Fruit fly (Drosophila melanogaster) whole organism, wandering third instar larva: Measurements from ENCODE around the gene Ir7c.

Source experiments
- Abd-B ChIP-seq: fragments of >200 bp; optimal IDR thresholded peaks from 2 replicates; lab custom pipeline; 2017; ENCODE audit warnings: missing biosample characterization, missing genetic modification characterization
- CG32264 ChIP-seq: fragments of 200-800 bp; sonication (Bioruptor generic); optimal IDR thresholded peaks from 2 replicates; lab custom pipeline; 2016; ENCODE audit warnings: missing biosample characterization, missing genetic modification characterization
- CG9705 ChIP-seq: fragments of 200-800 bp; sonication (Bioruptor generic); optimal IDR thresholded peaks from 2 replicates; lab custom pipeline; 2018; ENCODE audit warnings: missing biosample characterization, mild to moderate bottlenecking, missing genetic modification characterization
- CrebA ChIP-seq: fragments of 200-800 bp; sonication (Bioruptor generic); optimal IDR thresholded peaks from 2 replicates; lab custom pipeline; 2016; ENCODE audit warnings: missing biosample characterization, mild to moderate bottlenecking, missing genetic modification characterization, borderline replicate concordance
- Dfd ChIP-seq: fragments of >200 bp; optimal IDR thresholded peaks from 2 replicates; lab custom pipeline; 2017; ENCODE audit warnings: missing biosample characterization, missing genetic modification characterization
- Dif ChIP-seq: fragments of 200-275, 200-300 bp; sonication (Bioruptor generic); optimal IDR thresholded peaks from 2 replicates; lab custom pipeline; 2018; ENCODE audit warnings: missing biosample characterization, missing genetic modification characterization; ENCODE audit not compliant: partially characterized antibody
- GATAd ChIP-seq: sonication (Bioruptor generic); optimal IDR thresholded peaks from 2 replicates; lab custom pipeline; 2016; ENCODE audit warnings: missing biosample characterization, missing genetic modification characterization
- HLH106 ChIP-seq: fragments of 200-800 bp; optimal IDR thresholded peaks from 3 replicates; lab custom pipeline; 2019; ENCODE audit warnings: missing biosample characterization, mild to moderate bottlenecking, missing genetic modification characterization, moderate library complexity
- Hnf4 ChIP-seq: fragments of 200-800 bp; sonication (Bioruptor generic); optimal IDR thresholded peaks from 2 replicates; lab custom pipeline; 2016; ENCODE audit warnings: missing biosample characterization, mild to moderate bottlenecking, missing genetic modification characterization
- Hr78 ChIP-seq: fragments of >200 bp; optimal IDR thresholded peaks from 2 replicates; lab custom pipeline; 2017; ENCODE audit warnings: missing biosample characterization, missing genetic modification characterization
- Hr83 ChIP-seq: fragments of 200-300 bp; sonication (Bioruptor generic); optimal IDR thresholded peaks from 2 replicates; lab custom pipeline; 2016; ENCODE audit warnings: missing biosample characterization, mild to moderate bottlenecking, missing genetic modification characterization, moderate library complexity; ENCODE audit not compliant: poor library complexity, severe bottlenecking
- Jra ChIP-seq: sonication (Bioruptor generic); optimal IDR thresholded peaks from 2 replicates; lab custom pipeline; 2016; ENCODE audit warnings: missing biosample characterization, missing genetic modification characterization
- Mio ChIP-seq: sonication (Bioruptor generic); optimal IDR thresholded peaks from 2 replicates; lab custom pipeline; 2016; ENCODE audit warnings: missing biosample characterization, missing genetic modification characterization
- Myc ChIP-seq: fragments of >200 bp; optimal IDR thresholded peaks from 2 replicates; lab custom pipeline; 2017
- N ChIP-seq: fragments of >200 bp; optimal IDR thresholded peaks from 2 replicates; lab custom pipeline; 2018; ENCODE audit warnings: missing biosample characterization, missing external identifiers, missing genetic modification characterization
- OdsH ChIP-seq: fragments of 200-800 bp; sonication (Bioruptor generic); optimal IDR thresholded peaks from 2 replicates; lab custom pipeline; 2016; ENCODE audit warnings: missing biosample characterization, mild to moderate bottlenecking, missing genetic modification characterization
- Rel ChIP-seq, 2 experiments: fragments of 200-800 bp; sonication (Bioruptor generic) in 1 of 2; optimal IDR thresholded peaks; 2 replicates in 1 of 2; 3 replicates in 1 of 2; lab custom pipeline; 2016 to 2019; ENCODE audit warnings: mild to moderate bottlenecking in 2 of 2, missing biosample characterization in 2 of 2, missing genetic modification characterization in 2 of 2, moderate library complexity in 1 of 2
- Sp1 ChIP-seq: fragments of 200-800 bp; sonication (Bioruptor generic); optimal IDR thresholded peaks from 3 replicates; lab custom pipeline; 2019; ENCODE audit warnings: missing biosample characterization, mild to moderate bottlenecking, missing genetic modification characterization, moderate library complexity
- Vsx2 ChIP-seq: fragments of 200-300, 225-300 bp; sonication (Bioruptor generic); optimal IDR thresholded peaks from 2 replicates; lab custom pipeline; 2018; ENCODE audit warnings: missing biosample characterization, missing genetic modification characterization; ENCODE audit not compliant: partially characterized antibody
- br ChIP-seq: fragments of 200-800 bp; sonication (Bioruptor generic); optimal IDR thresholded peaks from 2 replicates; lab custom pipeline; 2016; ENCODE audit warnings: missing biosample characterization, missing genetic modification characterization
- brk ChIP-seq: fragments of 200-800 bp; sonication (Bioruptor generic); optimal IDR thresholded peaks from 2 replicates; lab custom pipeline; 2016; ENCODE audit warnings: missing biosample characterization, mild to moderate bottlenecking, missing genetic modification characterization
- dl ChIP-seq, 2 experiments: fragments of 175-275, 200-275 bp in 1 of 2; fragments of 200-275 bp in 1 of 2; sonication (Bioruptor generic); optimal IDR thresholded peaks; lab custom pipeline; 2018; ENCODE audit warnings: mild to moderate bottlenecking in 2 of 2, missing biosample characterization in 2 of 2, missing genetic modification characterization in 2 of 2, moderate library complexity in 2 of 2; ENCODE audit not compliant: partially characterized antibody in 2 of 2, insufficient read depth in 1 of 2
- dmrt93B ChIP-seq: fragments of 200-800 bp; sonication (Bioruptor generic); optimal IDR thresholded peaks from 2 replicates; lab custom pipeline; 2018; ENCODE audit warnings: missing biosample characterization, mild to moderate bottlenecking, missing genetic modification characterization
- dsf ChIP-seq: sonication (Bioruptor generic); optimal IDR thresholded peaks from 2 replicates; lab custom pipeline; 2016; ENCODE audit warnings: missing biosample characterization, missing genetic modification characterization, borderline replicate concordance
- ey ChIP-seq: fragments of 200-800 bp; sonication (Bioruptor generic); optimal IDR thresholded peaks from 2 replicates; lab custom pipeline; 2016; ENCODE audit warnings: missing biosample characterization, missing genetic modification characterization
- foxo ChIP-seq, 2 experiments: fragments of 200-800 bp; sonication (Bioruptor generic); optimal IDR thresholded peaks; 2 replicates in 1 of 2; 3 replicates in 1 of 2; lab custom pipeline; 2016 to 2017; ENCODE audit warnings: missing biosample characterization in 2 of 2, missing genetic modification characterization in 2 of 2
- fru ChIP-seq: fragments of 200-800 bp; sonication (Bioruptor generic); optimal IDR thresholded peaks from 3 replicates; lab custom pipeline; 2016; ENCODE audit warnings: missing biosample characterization, mild to moderate bottlenecking, missing genetic modification characterization
- h ChIP-seq: fragments of 200-800 bp; sonication (Bioruptor generic); optimal IDR thresholded peaks from 3 replicates; lab custom pipeline; 2016; ENCODE audit warnings: missing biosample characterization, mild to moderate bottlenecking, missing genetic modification characterization
- jim ChIP-seq: fragments of 175-275, 200-325 bp; sonication (Bioruptor generic); optimal IDR thresholded peaks from 2 replicates; lab custom pipeline; 2016; ENCODE audit warnings: missing biosample characterization, mild to moderate bottlenecking, missing genetic modification characterization
- lola ChIP-seq: fragments of >200 bp; optimal IDR thresholded peaks from 2 replicates; lab custom pipeline; 2017; ENCODE audit warnings: missing biosample characterization, missing genetic modification characterization
- pan ChIP-seq: fragments of >200 bp; optimal IDR thresholded peaks from 2 replicates; lab custom pipeline; 2017
- psq ChIP-seq: fragments of 200-800 bp; sonication (Bioruptor generic); optimal IDR thresholded peaks from 3 replicates; lab custom pipeline; 2017; ENCODE audit warnings: missing biosample characterization, mild to moderate bottlenecking, missing genetic modification characterization, moderate library complexity
- rgr ChIP-seq: fragments of 200-800 bp; sonication (Bioruptor generic); optimal IDR thresholded peaks from 3 replicates; lab custom pipeline; 2016; ENCODE audit warnings: missing biosample characterization, mild to moderate bottlenecking, missing genetic modification characterization
- sage ChIP-seq: fragments of 200-800 bp; sonication (Bioruptor generic); optimal IDR thresholded peaks from 2 replicates; lab custom pipeline; 2016; ENCODE audit warnings: missing biosample characterization, mild to moderate bottlenecking, missing genetic modification characterization
- sv ChIP-seq: fragments of 200-800 bp; sonication (Bioruptor generic); optimal IDR thresholded peaks from 3 replicates; lab custom pipeline; 2016; ENCODE audit warnings: missing biosample characterization, missing genetic modification characterization
- tai ChIP-seq: sonication (Bioruptor generic); optimal IDR thresholded peaks from 2 replicates; lab custom pipeline; 2016; ENCODE audit warnings: missing biosample characterization, missing genetic modification characterization
- usp ChIP-seq: fragments of >200 bp; optimal IDR thresholded peaks from 2 replicates; lab custom pipeline; 2017; ENCODE audit warnings: missing biosample characterization, missing genetic modification characterization
- woc ChIP-seq: sonication (Bioruptor generic); optimal IDR thresholded peaks from 2 replicates; lab custom pipeline; 2016; ENCODE audit warnings: missing biosample characterization, mild to moderate bottlenecking, missing genetic modification characterization

Ir7c gene

DNA sequence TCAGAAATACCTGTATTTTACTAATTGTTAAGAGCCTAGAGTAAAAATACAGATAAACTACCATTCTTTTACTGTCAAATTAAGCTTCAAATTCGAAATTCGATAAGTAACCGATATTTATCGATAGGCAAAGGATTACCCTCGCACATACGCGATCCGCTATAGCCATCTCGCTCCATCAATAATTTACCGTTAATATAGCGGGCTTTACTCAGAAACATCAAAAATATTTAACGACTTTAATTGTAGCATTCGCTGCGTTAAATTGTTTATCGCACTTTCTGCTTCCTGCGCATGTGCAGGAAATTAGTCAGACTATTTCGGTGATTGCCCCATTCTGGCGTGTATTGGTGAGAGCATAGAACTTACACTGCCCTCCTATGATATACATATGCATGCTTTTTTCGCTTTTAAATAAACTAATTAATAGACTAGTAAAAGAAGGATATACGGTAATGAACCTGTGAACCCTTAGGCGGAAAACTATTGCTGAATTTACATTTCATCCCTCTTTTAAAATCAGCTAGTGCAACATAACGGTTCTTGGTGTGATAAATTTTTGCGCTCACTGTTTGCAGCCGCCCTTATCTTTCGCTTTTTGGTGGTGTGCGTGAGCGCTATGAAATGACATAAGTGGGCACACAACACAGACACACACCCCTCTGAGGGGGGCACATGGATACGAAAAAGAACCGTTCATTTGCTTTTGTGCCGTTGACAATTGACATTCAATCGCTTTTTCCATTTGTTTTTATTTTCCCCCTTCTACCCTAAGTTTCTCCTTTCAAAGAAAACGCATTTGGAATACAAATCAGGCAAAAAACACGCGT is 34.3 kb downstream of the Ir7c start, which contains the start of the genes dpr14 and spidey:
Gene dpr14 (minus strand): TSS at position 48 of the 830 bp plus-strand sequence.
Gene spidey (plus strand): TSS at position 693 of the 830 bp plus-strand sequence.
- TF ChIP-seq Sp1 (GFP tag; lab: Kevin White, UChicago) (peak; percentile 81), Vsx2 (peak; percentile 65), Hr78 (GFP tag; lab: Kevin White, UChicago) (no peak), pan (lab: Kevin White, UChicago) (no peak), ey (GFP tag; lab: Kevin White, UChicago) (peak; percentile 83), usp (no peak), lola (GFP tag; lab: Kevin White, UChicago) (no peak), OdsH (GFP tag; lab: Kevin White, UChicago) (peak; percentile 71), CG32264 (peak; percentile 39), Myc (no peak), Jra (GFP tag; lab: Kevin White, UChicago) (peak; percentile 39), jim (no peak), GATAd (GFP tag; lab: Kevin White, UChicago) (no peak), HLH106 (tag; lab: Kevin White, UChicago) (peak; percentile 83), sage (no peak), brk (GFP tag; lab: Kevin White, UChicago) (no peak), dsf (no peak), h (GFP tag; lab: Kevin White, UChicago) (peak; percentile 85), CG9705 (peak; percentile 65), Dif (GFP tag; lab: Kevin White, UChicago) (peak; percentile 36), Hr83 (GFP tag; lab: Kevin White, UChicago) (no peak), rgr (peak; percentile 79), N (GFP tag; lab: Kevin White, UChicago) (no peak), Mio (GFP tag; lab: Kevin White, UChicago) (peak; percentile 22), CrebA (GFP tag; lab: Kevin White, UChicago) (no peak), sv (peak; percentile 80), tai (GFP tag; lab: Kevin White, UChicago) (no peak), Dfd (no peak), psq (GFP tag; lab: Kevin White, UChicago) (peak; percentile 64), fru (GFP tag; lab: Kevin White, UChicago) (peak; percentile 86), dmrt93B (GFP tag; lab: Kevin White, UChicago) (peak; percentile 62), Abd-B (GFP tag; lab: Kevin White, UChicago) (no peak), Hnf4 (GFP tag; lab: Kevin White, UChicago) (peak; percentile 70), dl (GFP tag; optimal IDR thresholded peaks at IDR 0.05; lab: Kevin White, UChicago; ENCODE audit: insufficient read depth in 1 of 2, partially characterized antibody in 2 of 2) (no peak), Rel (GFP tag; optimal IDR thresholded peaks at IDR 0.05; lab: Kevin White, UChicago) (no peak), Rel (tag; optimal IDR thresholded peaks at IDR 0.05; lab: Kevin White, UChicago) (peak; percentile 82), foxo (GFP tag; optimal IDR thresholded peaks at IDR 0.05; lab: Kevin White, UChicago) (peak in 1 of 2 experiments; percentile 79), br (peak; percentile 77), woc (peak; percentile 71)

DNA sequence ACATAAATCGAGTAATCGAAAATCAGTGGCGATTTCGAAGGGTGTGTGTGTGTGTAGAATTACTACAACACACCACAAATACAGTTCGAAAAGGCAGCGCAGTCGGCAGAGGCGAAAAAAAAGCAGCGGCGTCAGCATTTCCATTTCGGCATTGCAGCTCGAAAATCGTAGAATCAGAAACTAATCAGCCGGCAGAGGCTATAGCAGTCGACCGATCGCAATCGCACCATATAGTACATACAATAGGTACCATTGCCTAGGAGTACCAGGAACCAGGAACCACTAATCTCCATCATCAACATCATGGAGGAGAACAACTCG is 34.8 kb downstream of the Ir7c start:
- TF ChIP-seq CG32264 (no peak), dmrt93B (GFP tag; lab: Kevin White, UChicago) (no peak), dsf (no peak), CrebA (GFP tag; lab: Kevin White, UChicago) (no peak), sage (no peak), Hr83 (GFP tag; lab: Kevin White, UChicago) (no peak), jim (no peak), brk (GFP tag; lab: Kevin White, UChicago) (no peak), usp (no peak), Rel (GFP tag; optimal IDR thresholded peaks at IDR 0.05; lab: Kevin White, UChicago) (no peak), Rel (tag; optimal IDR thresholded peaks at IDR 0.05; lab: Kevin White, UChicago) (no peak), Hr78 (GFP tag; lab: Kevin White, UChicago) (no peak)
